Worm (Caenorhabditis elegans) whole organism, young adult: Measurements from ENCODE around the gene srxa-1.

Source experiments
- B0019.2 ChIP-seq: fragments of 200-800 bp; sonication (Bioruptor generic); conservative IDR thresholded peaks from 2 replicates; pipeline ENCODE4 v1.3.6; 2022; ENCODE audit warnings: missing genetic modification reagents, missing genetic modification characterization, missing compliant biosample characterization
- B0035.1 ChIP-seq: sonication (generic microtip); optimal IDR thresholded peaks from 2 replicates; lab custom pipeline; 2016; ENCODE audit warnings: missing genetic modification characterization, mild to moderate bottlenecking, missing compliant biosample characterization, missing genotype, missing genetic modification reagents
- B0261.1 ChIP-seq: sonication (generic microtip); optimal IDR thresholded peaks from 2 replicates; lab custom pipeline; 2016; ENCODE audit warnings: mild to moderate bottlenecking, missing genetic modification characterization, moderate library complexity, missing compliant biosample characterization
- B0336.3 ChIP-seq: fragments of 200-800 bp; sonication (Bioruptor generic); IDR thresholded peaks from 2 replicates; pipeline ENCODE4 v1.3.6; 2022; ENCODE audit warnings: missing genetic modification characterization, missing compliant biosample characterization
- C06A6.2 ChIP-seq: fragments of 200-800 bp; sonication (Bioruptor generic); conservative IDR thresholded peaks from 2 replicates; pipeline ENCODE4 v1.3.6; 2022; ENCODE audit warnings: missing genetic modification characterization, missing compliant biosample characterization
- C17E4.6 ChIP-seq: fragments of 200-800 bp; sonication (Bioruptor generic); IDR thresholded peaks from 2 replicates; pipeline ENCODE4 v1.3.6; 2022; ENCODE audit warnings: missing genetic modification reagents, missing genetic modification characterization, missing compliant biosample characterization
- F37B4.10 ChIP-seq: fragments of 200-800 bp; sonication (Bioruptor generic); IDR thresholded peaks from 2 replicates; pipeline ENCODE4 v1.3.6; 2022; ENCODE audit warnings: missing genetic modification characterization, missing compliant biosample characterization
- F49E8.2 ChIP-seq: sonication (generic microtip); optimal IDR thresholded peaks from 3 replicates; lab custom pipeline; 2017; ENCODE audit warnings: missing genetic modification characterization, mild to moderate bottlenecking, missing compliant biosample characterization, antibody characterized with exemption, moderate library complexity; ENCODE audit not compliant: insufficient read depth
- F52B5.7 ChIP-seq: sonication (generic microtip); optimal IDR thresholded peaks from 2 replicates; lab custom pipeline; 2016; ENCODE audit warnings: mild to moderate bottlenecking, missing genetic modification characterization, missing compliant biosample characterization
- T26A5.8 ChIP-seq: sonication (generic microtip); optimal IDR thresholded peaks from 2 replicates; lab custom pipeline; 2016; ENCODE audit warnings: missing genetic modification characterization, missing compliant biosample characterization
- Y56A3A.18 ChIP-seq: fragments of 200-800 bp; sonication (Bioruptor generic); IDR thresholded peaks from 2 replicates; pipeline ENCODE4 v1.3.6; 2022; ENCODE audit warnings: missing genetic modification reagents, missing genetic modification characterization, missing compliant biosample characterization
- ama-1 ChIP-seq, 3 experiments: fragments of 150-350 bp in 1 of 3; sonication (generic microtip) in 2 of 3; optimal IDR thresholded peaks; 2 replicates each; lab custom pipeline; 2014 to 2018; ENCODE audit warnings: missing biosample characterization in 2 of 3, missing genetic modification characterization in 2 of 3, missing genetic modification reagents in 2 of 3
- aptf-2 ChIP-seq: fragments of 200-800 bp; sonication (Bioruptor generic); conservative IDR thresholded peaks from 2 replicates; pipeline ENCODE4 v1.3.6; 2022; ENCODE audit warnings: missing genetic modification reagents, missing genetic modification characterization, missing compliant biosample characterization
- athp-1 ChIP-seq: sonication (generic microtip); optimal IDR thresholded peaks from 2 replicates; lab custom pipeline; 2017; ENCODE audit warnings: mild to moderate bottlenecking, missing genetic modification characterization, missing compliant biosample characterization
- bed-2 ChIP-seq: fragments of 200-800 bp; sonication (Bioruptor generic); IDR thresholded peaks from 2 replicates; pipeline ENCODE4 v1.3.6; 2022; ENCODE audit warnings: missing genetic modification reagents, missing genetic modification characterization, missing compliant biosample characterization
- cebp-1 ChIP-seq, 2 experiments: fragments of 200-800 bp in 1 of 2; sonication (Bioruptor generic) in 1 of 2; sonication (generic microtip) in 1 of 2; IDR thresholded peaks in 1 of 2; optimal IDR thresholded peaks in 1 of 2; 2 replicates each; pipeline versions ENCODE4 v1.3.6 to Lab custom; 2017 to 2022; ENCODE audit warnings: missing compliant biosample characterization in 2 of 2, missing genetic modification characterization in 2 of 2, mild to moderate bottlenecking in 1 of 2, missing genetic modification reagents in 1 of 2, moderate library complexity in 1 of 2
- ceh-100 ChIP-seq: fragments of 200-800 bp; sonication (Bioruptor generic); IDR thresholded peaks from 2 replicates; pipeline ENCODE4 v1.3.6; 2022; ENCODE audit warnings: missing genetic modification reagents, missing genetic modification characterization, missing compliant biosample characterization
- ceh-27 ChIP-seq: fragments of 200-800 bp; sonication (Bioruptor generic); optimal IDR thresholded peaks from 2 replicates; lab custom pipeline; 2018; ENCODE audit warnings: mild to moderate bottlenecking, missing genetic modification characterization, moderate library complexity, missing compliant biosample characterization
- ceh-40 ChIP-seq: fragments of 200-800 bp; sonication (Bioruptor generic); IDR thresholded peaks from 2 replicates; pipeline ENCODE4 v1.3.6; 2022; ENCODE audit warnings: missing genetic modification characterization, missing compliant biosample characterization
- ceh-58 ChIP-seq: fragments of 200-800 bp; sonication (Bioruptor generic); IDR thresholded peaks from 2 replicates; pipeline ENCODE4 v1.3.6; 2022; ENCODE audit warnings: missing genetic modification characterization, missing compliant biosample characterization
- ceh-79 ChIP-seq: sonication (generic microtip); optimal IDR thresholded peaks from 2 replicates; lab custom pipeline; 2017; ENCODE audit warnings: mild to moderate bottlenecking, missing genetic modification characterization, missing compliant biosample characterization
- dox-1 ChIP-seq: fragments of 200-800 bp; sonication (Bioruptor generic); IDR thresholded peaks from 2 replicates; pipeline ENCODE4 v1.3.6; 2022; ENCODE audit warnings: missing genetic modification reagents, missing genetic modification characterization, missing compliant biosample characterization
- dpff-1 ChIP-seq: sonication (generic microtip); optimal IDR thresholded peaks from 2 replicates; lab custom pipeline; 2017; ENCODE audit warnings: mild to moderate bottlenecking, missing genetic modification characterization, missing compliant biosample characterization
- ets-4 ChIP-seq: fragments of 200-800 bp; sonication (Bioruptor generic); optimal IDR thresholded peaks from 2 replicates; lab custom pipeline; 2018; ENCODE audit warnings: mild to moderate bottlenecking, missing genetic modification characterization, missing compliant biosample characterization
- gei-17 ChIP-seq: fragments of 200-800 bp; sonication (Bioruptor generic); optimal IDR thresholded peaks from 2 replicates; lab custom pipeline; 2018; ENCODE audit warnings: mild to moderate bottlenecking, missing genetic modification characterization, missing compliant biosample characterization
- him-1 ChIP-seq: sonication (generic microtip); optimal IDR thresholded peaks from 2 replicates; lab custom pipeline; 2016; ENCODE audit warnings: missing genotype, missing genetic modification reagents, missing genetic modification characterization, missing compliant biosample characterization
- hsf-1 ChIP-seq: fragments of 200-800 bp; sonication (Bioruptor generic); IDR thresholded peaks from 2 replicates; pipeline ENCODE4 v1.3.6; 2022; ENCODE audit warnings: missing genetic modification reagents, missing genetic modification characterization, missing compliant biosample characterization
- madf-10 ChIP-seq: sonication (generic microtip); optimal IDR thresholded peaks from 2 replicates; lab custom pipeline; 2016; ENCODE audit warnings: mild to moderate bottlenecking, missing genetic modification characterization, missing compliant biosample characterization
- madf-6 ChIP-seq: fragments of 200-800 bp; sonication (Bioruptor generic); IDR thresholded peaks from 2 replicates; pipeline ENCODE4 v1.3.6; 2022; ENCODE audit warnings: missing genetic modification reagents, missing genetic modification characterization, missing compliant biosample characterization
- madf-8 ChIP-seq: fragments of 200-800 bp; sonication (Bioruptor generic); conservative IDR thresholded peaks from 2 replicates; pipeline ENCODE4 v1.3.6; 2022; ENCODE audit warnings: missing genetic modification reagents, missing genetic modification characterization, missing compliant biosample characterization
- mel-28 ChIP-seq: sonication (generic microtip); optimal IDR thresholded peaks from 2 replicates; lab custom pipeline; 2016; ENCODE audit warnings: borderline replicate concordance, mild to moderate bottlenecking, missing genetic modification characterization, missing compliant biosample characterization
- nfyb-1 ChIP-seq: fragments of 200-800 bp; sonication (Bioruptor generic); IDR thresholded peaks from 2 replicates; pipeline ENCODE4 v1.3.6; 2022; ENCODE audit warnings: missing genetic modification reagents, missing genetic modification characterization, missing compliant biosample characterization
- nhr-90 ChIP-seq: sonication (generic microtip); optimal IDR thresholded peaks from 2 replicates; lab custom pipeline; 2016; ENCODE audit warnings: missing genotype, mild to moderate bottlenecking, missing genetic modification characterization, missing compliant biosample characterization
- rcor-1 ChIP-seq: fragments of 200-800 bp; sonication (Bioruptor generic); IDR thresholded peaks from 2 replicates; pipeline ENCODE4 v1.3.6; 2022; ENCODE audit warnings: missing genetic modification reagents, missing genetic modification characterization, missing compliant biosample characterization
- sdz-38 ChIP-seq: sonication (generic microtip); optimal IDR thresholded peaks from 2 replicates; lab custom pipeline; 2016; ENCODE audit warnings: missing genotype, missing genetic modification characterization, missing compliant biosample characterization
- tbx-9 ChIP-seq: sonication (generic microtip); optimal IDR thresholded peaks from 2 replicates; lab custom pipeline; 2016; ENCODE audit warnings: borderline replicate concordance, missing genetic modification characterization, inconsistent platforms, missing compliant biosample characterization
- unc-130 ChIP-seq: sonication (generic microtip); optimal IDR thresholded peaks from 2 replicates; lab custom pipeline; 2016; ENCODE audit warnings: missing genetic modification reagents, missing genetic modification characterization, missing compliant biosample characterization
- xnd-1 ChIP-seq: sonication (generic microtip); optimal IDR thresholded peaks from 2 replicates; lab custom pipeline; 2016; ENCODE audit warnings: missing genotype, missing genetic modification reagents, missing genetic modification characterization, missing compliant biosample characterization
- ztf-18 ChIP-seq: sonication (generic microtip); optimal IDR thresholded peaks from 2 replicates; lab custom pipeline; 2016; ENCODE audit warnings: missing genotype, mild to moderate bottlenecking, missing genetic modification characterization, missing compliant biosample characterization
- ztf-25 ChIP-seq: fragments of 200-800 bp; sonication (Bioruptor generic); IDR thresholded peaks from 2 replicates; pipeline ENCODE4 v1.3.6; 2022; ENCODE audit warnings: missing genetic modification reagents, missing genetic modification characterization, missing compliant biosample characterization
- ztf-3 ChIP-seq: fragments of 200-800 bp; sonication (Bioruptor generic); optimal IDR thresholded peaks from 2 replicates; lab custom pipeline; 2018; ENCODE audit warnings: mild to moderate bottlenecking, missing genetic modification characterization, missing compliant biosample characterization

The srxa-1 gene

ce11 chrV:20693968-20694367 lies 37.9 kb upstream of the srxa-1 start (continued):
- no peak for TF ChIP-seq B0019.2 (GFP tag; lab: Robert Waterston, UW)
- peak; percentile 67 for TF ChIP-seq ztf-18 (tag; lab: Kevin White, UChicago)
- no peak for TF ChIP-seq athp-1
- TF ChIP-seq madf-6 (GFP tag; lab: Robert Waterston, UW): peak; percentile 26; the same call in 1 of the 2 replicates
- no peak for TF ChIP-seq sdz-38 (tag; lab: Kevin White, UChicago)
- TF ChIP-seq ceh-40 (GFP tag; lab: Robert Waterston, UW): peak; percentile 81
- peak; percentile 7 for TF ChIP-seq tbx-9 (tag; lab: Kevin White, UChicago)
- TF ChIP-seq hsf-1 (GFP tag; lab: Robert Waterston, UW): 0 out of 2 replicates have a peak, but pooled peaks have one; percentile 25
- TF ChIP-seq B0035.1: peak; percentile 8
- peak; percentile 32 for TF ChIP-seq ets-4 (GFP tag; lab: Kevin White, UChicago)
- TF ChIP-seq nfyb-1: peak; percentile 84
- no peak for TF ChIP-seq ama-1 (optimal IDR thresholded peaks at IDR 0.05; lab: Kevin White, UChicago)
- peak; percentile 18 to 75 for TF ChIP-seq ama-1 (GFP tag; optimal IDR thresholded peaks at IDR 0.05; lab: Kevin White, UChicago)
- no peak for TF ChIP-seq bed-2 (GFP tag; lab: Robert Waterston, UW)
- no peak for TF ChIP-seq xnd-1 (tag; lab: Kevin White, UChicago)
- TF ChIP-seq ceh-79: peak; percentile 2
- peak; percentile 69; the same call in 1 of the 2 replicates for TF ChIP-seq rcor-1 (GFP tag; lab: Robert Waterston, UW)
- no peak for TF ChIP-seq ztf-3 (GFP tag; lab: Kevin White, UChicago)
- TF ChIP-seq mel-28 (tag; lab: Kevin White, UChicago): no peak
- TF ChIP-seq B0336.3 (GFP tag; lab: Robert Waterston, UW): 0 out of 2 replicates have a peak, but pooled peaks have one; percentile 47
- TF ChIP-seq him-1 (tag; lab: Kevin White, UChicago): peak; percentile 81
- TF ChIP-seq ceh-100 (GFP tag; lab: Robert Waterston, UW): peak; percentile 35; the same call in 1 of the 2 replicates
- peak; percentile 68; the same call in 1 of the 2 replicates for TF ChIP-seq ztf-25 (GFP tag; lab: Robert Waterston, UW)
- no peak for TF ChIP-seq F37B4.10 (GFP tag; lab: Robert Waterston, UW)
- TF ChIP-seq nhr-90 (tag; lab: Kevin White, UChicago): peak; percentile 74
- TF ChIP-seq gei-17 (GFP tag; lab: Kevin White, UChicago): peak; percentile 22
- peak; percentile 62 for TF ChIP-seq F52B5.7
- TF ChIP-seq madf-10: peak; percentile 42
- TF ChIP-seq F49E8.2 (tag; lab: Kevin White, UChicago): peak; percentile 7
- TF ChIP-seq Y56A3A.18: peak; percentile 70; the same call in 1 of the 2 replicates
- TF ChIP-seq unc-130: no peak
- no peak for TF ChIP-seq dpff-1
- TF ChIP-seq, all 124 proteins: peak for 83

DNA sequence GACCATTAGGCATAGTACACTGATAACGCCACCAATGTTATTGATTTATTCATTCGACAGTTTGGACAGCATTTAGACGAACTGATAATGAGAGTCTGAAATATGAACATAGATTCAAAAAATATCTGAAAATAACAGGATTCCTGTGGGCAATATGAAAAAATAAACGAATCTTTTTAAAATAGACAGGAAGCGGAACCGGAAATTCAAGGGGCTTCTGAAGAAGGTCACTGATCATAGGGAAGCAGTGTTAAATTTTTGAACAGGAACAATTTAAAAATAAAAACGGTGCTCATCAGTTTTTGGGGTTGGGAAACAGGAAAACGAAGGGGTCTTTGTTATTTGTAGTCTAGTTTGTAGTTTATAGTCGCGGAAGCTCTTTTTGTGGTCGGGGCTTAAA lies 33.6 kb upstream of the srxa-1 start, which contains the start of gene F53F8.7:
F53F8.7 (minus strand) TSS at position 101 of the 400 bp plus-strand sequence.
- TF ChIP-seq cebp-1 (GFP tag; IDR thresholded peaks at IDR 0.05; lab: Robert Waterston, UW): no peak
- TF ChIP-seq cebp-1 (tag; optimal IDR thresholded peaks at IDR 0.05; lab: Kevin White, UChicago): no peak
- TF ChIP-seq C17E4.6 (GFP tag; lab: Robert Waterston, UW): no peak
- TF ChIP-seq ceh-27: no peak
- no peak for TF ChIP-seq T26A5.8 (tag; lab: Kevin White, UChicago)
- no peak for TF ChIP-seq ceh-58 (GFP tag; lab: Robert Waterston, UW)
- TF ChIP-seq dox-1 (GFP tag; lab: Robert Waterston, UW): no peak
- no peak for TF ChIP-seq madf-8 (GFP tag; lab: Robert Waterston, UW)
- no peak for TF ChIP-seq aptf-2 (GFP tag; lab: Robert Waterston, UW)
- TF ChIP-seq B0261.1 (tag; lab: Kevin White, UChicago): no peak
- no peak for TF ChIP-seq rcor-1 (GFP tag; lab: Robert Waterston, UW)
- TF ChIP-seq C06A6.2 (GFP tag; lab: Robert Waterston, UW): no peak
- TF ChIP-seq, all 124 proteins: peak for 0
